Worm (Caenorhabditis elegans): ENCODE results near the gene C45B2.3.
A peak's percentile ranks its signal among the peaks of the same experiment; 100 is the strongest.

C45B2.3 gene

DNA sequence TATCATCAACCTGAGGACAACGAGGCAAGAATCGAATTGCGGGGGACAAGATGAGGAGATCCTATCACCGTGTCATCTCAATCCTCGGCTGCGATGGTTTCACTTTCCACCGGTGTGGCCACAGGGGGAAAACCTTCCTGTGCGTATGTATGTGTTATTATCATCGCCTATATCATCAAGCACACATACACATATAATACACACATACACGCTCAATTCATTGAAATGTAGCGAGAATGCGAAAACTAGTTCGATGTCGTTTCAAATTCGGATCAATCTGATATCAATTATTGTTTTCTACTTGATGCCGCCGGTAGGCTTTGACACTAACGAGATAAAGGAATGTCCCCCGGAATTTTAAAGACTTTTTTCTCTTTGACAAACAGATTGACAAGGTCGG is 31.9 kb upstream of the C45B2.3 start:
- TF ChIP-seq nhr-23 (tag; optimal IDR thresholded peaks at IDR 0.05) (peak; percentile 59), nhr-25 (tag; optimal IDR thresholded peaks at IDR 0.05) (peak; percentile 39), ama-1 (optimal IDR thresholded peaks at IDR 0.05) (no peak)

DNA sequence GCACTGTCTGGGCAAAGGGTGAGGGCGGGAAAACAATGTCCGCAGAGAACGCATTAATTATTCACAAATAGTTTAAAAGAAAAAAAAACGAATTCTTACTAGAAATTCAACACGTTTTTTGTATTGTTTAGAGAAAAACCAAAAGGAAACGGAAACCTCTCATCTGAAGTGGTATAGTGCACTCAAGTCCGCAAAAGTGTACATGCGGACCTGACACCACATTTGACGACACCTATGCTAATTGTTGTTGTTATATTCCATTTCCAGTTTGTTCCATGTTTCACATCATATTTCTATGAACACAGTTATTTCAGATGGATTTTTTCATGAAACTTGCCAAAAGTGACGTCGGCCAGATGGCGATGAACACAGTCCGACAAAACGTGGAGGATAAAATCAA is 30.0 kb upstream of the C45B2.3 start, which contains the start of gene C45B2.6:
C45B2.6 (plus strand) TSS at position 136 of the 400 bp plus-strand sequence.
- TF ChIP-seq ztf-11 (tag; optimal IDR thresholded peaks at IDR 0.05) (no peak), fkh-2 (tag; optimal IDR thresholded peaks at IDR 0.05) (no peak), nhr-237 (tag; optimal IDR thresholded peaks at IDR 0.05) (no peak), egl-5 (tag; optimal IDR thresholded peaks at IDR 0.05) (peak; percentile 60), mml-1 (tag; optimal IDR thresholded peaks at IDR 0.05) (no peak), nfya-1 (tag; optimal IDR thresholded peaks at IDR 0.05; ENCODE audit: insufficient read depth) (peak; percentile 26), nhr-11 (tag; optimal IDR thresholded peaks at IDR 0.05) (no peak), nhr-25 (tag; optimal IDR thresholded peaks at IDR 0.05) (peak; percentile 15), eor-1 (tag; optimal IDR thresholded peaks at IDR 0.05) (no peak), ceh-28 (tag; optimal IDR thresholded peaks at IDR 0.05) (no peak), mdl-1 (tag; optimal IDR thresholded peaks at IDR 0.05) (no peak), lin-39 (tag; optimal IDR thresholded peaks at IDR 0.05) (no peak), pha-4 (tag; optimal IDR thresholded peaks at IDR 0.05) (peak; percentile 43), lin-15B (tag; optimal IDR thresholded peaks at IDR 0.05) (no peak), lsy-12 (tag; optimal IDR thresholded peaks at IDR 0.05) (no peak), ceh-82 (tag; optimal IDR thresholded peaks at IDR 0.05) (no peak), elt-2 (tag; optimal IDR thresholded peaks at IDR 0.05) (no peak), skn-1 (tag; optimal IDR thresholded peaks at IDR 0.05) (no peak), elt-1 (tag; optimal IDR thresholded peaks at IDR 0.05) (no peak), nhr-43 (tag; optimal IDR thresholded peaks at IDR 0.05; ENCODE audit: poor library complexity, severe bottlenecking) (no peak), hmg-11 (tag; optimal IDR thresholded peaks at IDR 0.05) (peak; percentile 29), pqm-1 (tag; optimal IDR thresholded peaks at IDR 0.05) (no peak)

DNA sequence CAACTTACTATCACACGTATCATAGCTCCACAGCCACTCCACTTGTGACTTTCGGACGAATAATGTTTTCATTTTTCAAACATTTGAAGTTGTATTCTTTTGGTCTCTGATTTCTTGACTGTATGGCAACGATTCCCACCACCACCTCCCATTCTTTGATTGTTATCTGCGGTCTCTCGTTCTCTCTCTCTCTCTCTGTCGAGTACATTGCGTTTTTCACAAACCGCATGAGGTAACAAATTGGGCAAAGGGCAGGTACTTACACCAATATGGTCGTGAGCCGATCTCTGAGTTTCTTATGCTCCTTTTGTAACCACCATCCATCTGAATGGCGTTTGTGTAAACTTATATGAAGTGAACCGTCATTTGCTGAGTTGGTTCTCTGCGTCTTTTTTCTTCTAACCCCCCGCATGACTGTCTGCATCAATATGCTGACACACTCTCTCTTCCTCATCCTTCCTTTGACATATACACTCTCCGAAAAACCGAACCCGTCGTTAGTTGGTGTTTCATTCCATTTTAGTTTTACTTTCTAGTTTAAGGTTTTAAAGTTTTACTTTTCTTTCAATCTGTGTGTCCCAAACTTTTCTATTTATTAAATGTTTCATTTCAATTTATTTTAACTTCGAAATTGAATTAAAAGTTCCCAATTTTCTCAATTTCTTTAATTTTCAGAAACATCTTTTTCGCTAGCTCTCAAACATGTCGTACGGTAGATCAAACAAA is 25.0 kb upstream of the C45B2.3 start, which contains the start of gene gln-1:
gln-1 (plus strand) TSS at position 676 of the 726 bp plus-strand sequence.
- TF ChIP-seq jun-1 (tag; optimal IDR thresholded peaks at IDR 0.05) (peak; percentile 47), ceh-28 (tag; optimal IDR thresholded peaks at IDR 0.05) (no peak), aly-2 (tag; optimal IDR thresholded peaks at IDR 0.05) (no peak), pqm-1 (tag; optimal IDR thresholded peaks at IDR 0.05) (peak; percentile 87), fkh-10 (GFP tag; optimal IDR thresholded peaks at IDR 0.05) (no peak), nhr-76 (tag; optimal IDR thresholded peaks at IDR 0.05) (no peak), nhr-237 (tag; optimal IDR thresholded peaks at IDR 0.05) (no peak), ceh-16 (tag; optimal IDR thresholded peaks at IDR 0.05) (no peak), nhr-25 (tag; optimal IDR thresholded peaks at IDR 0.05) (no peak), elt-2 (tag; optimal IDR thresholded peaks at IDR 0.05) (peak; percentile 87), hmg-11 (tag; optimal IDR thresholded peaks at IDR 0.05) (no peak), nfya-1 (tag; optimal IDR thresholded peaks at IDR 0.05; ENCODE audit: insufficient read depth) (peak; percentile 8), pha-4 (tag; optimal IDR thresholded peaks at IDR 0.05) (peak; percentile 64), egl-5 (tag; optimal IDR thresholded peaks at IDR 0.05) (no peak), ceh-82 (tag; optimal IDR thresholded peaks at IDR 0.05) (no peak), eor-1 (tag; optimal IDR thresholded peaks at IDR 0.05) (no peak)

DNA sequence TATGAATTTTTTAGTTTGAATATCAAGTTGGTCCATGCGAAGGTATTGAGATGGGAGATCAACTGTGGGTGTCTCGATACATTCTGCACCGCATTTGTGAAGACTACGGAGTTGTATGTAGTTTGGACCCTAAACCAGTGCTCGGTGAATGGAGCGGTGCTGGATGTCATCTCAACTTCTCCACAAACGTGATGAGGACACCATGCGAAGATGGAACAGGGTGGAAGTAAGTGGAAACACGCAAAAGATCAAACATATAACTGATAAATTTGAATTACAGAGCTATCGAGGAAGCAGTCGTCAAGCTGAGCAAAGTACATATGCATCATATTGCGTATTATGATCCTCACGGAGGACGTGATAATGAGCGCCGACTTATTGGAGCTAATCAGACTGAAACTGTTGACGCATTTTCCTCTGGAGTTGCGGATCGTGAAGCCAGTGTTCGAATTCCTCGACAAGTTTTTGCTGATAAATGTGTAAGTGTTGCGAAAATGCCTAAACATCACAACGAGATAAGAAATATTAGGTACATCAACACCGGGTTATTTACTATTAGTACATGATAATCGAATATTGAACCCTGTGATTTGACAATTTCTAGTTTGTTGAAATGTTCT is 23.5 kb upstream of the C45B2.3 start:
- TF ChIP-seq skn-1 (tag; optimal IDR thresholded peaks at IDR 0.05) (peak; percentile 2), unc-39 (tag; optimal IDR thresholded peaks at IDR 0.05) (no peak), jun-1 (tag; optimal IDR thresholded peaks at IDR 0.05) (peak; percentile 15), nhr-12 (tag; optimal IDR thresholded peaks at IDR 0.05) (no peak), nhr-43 (tag; optimal IDR thresholded peaks at IDR 0.05; ENCODE audit: poor library complexity, severe bottlenecking) (no peak), aly-2 (tag; optimal IDR thresholded peaks at IDR 0.05) (no peak), fos-1 (tag; optimal IDR thresholded peaks at IDR 0.05) (no peak), elt-2 (tag; optimal IDR thresholded peaks at IDR 0.05) (peak; percentile 98), tbx-2 (tag; optimal IDR thresholded peaks at IDR 0.05) (no peak), snpc-4 (tag; optimal IDR thresholded peaks at IDR 0.05) (no peak), fkh-10 (GFP tag; optimal IDR thresholded peaks at IDR 0.05) (no peak), lin-39 (tag; optimal IDR thresholded peaks at IDR 0.05) (no peak), sea-2 (GFP tag; optimal IDR thresholded peaks at IDR 0.05) (no peak), ceh-82 (tag; optimal IDR thresholded peaks at IDR 0.05) (no peak), nhr-28 (tag; optimal IDR thresholded peaks at IDR 0.05) (no peak), eor-1 (tag; optimal IDR thresholded peaks at IDR 0.05) (no peak), pqm-1 (tag; optimal IDR thresholded peaks at IDR 0.05) (peak; percentile 55), ama-1 (optimal IDR thresholded peaks at IDR 0.05) (no peak), nhr-76 (tag; optimal IDR thresholded peaks at IDR 0.05) (no peak), lin-15B (tag; optimal IDR thresholded peaks at IDR 0.05) (no peak), nhr-77 (tag; optimal IDR thresholded peaks at IDR 0.05) (no peak), ZK546.5 (tag; optimal IDR thresholded peaks at IDR 0.05) (no peak), mdl-1 (tag; optimal IDR thresholded peaks at IDR 0.05) (no peak)

All from whole organism, L3 larva.